Fruit fly (Drosophila melanogaster) whole organism, embryonic: ENCODE results near the gene CG16779.

Experiments used
- Abd-B ChIP-seq: fragments of 200-800 bp; sonication (Bioruptor generic); optimal IDR thresholded peaks from 2 replicates; lab custom pipeline; 2018; ENCODE audit warnings: missing biosample characterization, mild to moderate bottlenecking, missing genetic modification characterization, moderate library complexity
- Bdp1 ChIP-seq: fragments of 200-800 bp; sonication (Bioruptor generic); optimal IDR thresholded peaks from 3 replicates; lab custom pipeline; 2016; ENCODE audit warnings: missing biosample characterization, missing genetic modification characterization
- CG10431 ChIP-seq: fragments of 200-800 bp; sonication (Bioruptor generic); optimal IDR thresholded peaks from 3 replicates; lab custom pipeline; 2018; ENCODE audit warnings: missing biosample characterization, mild to moderate bottlenecking, missing genetic modification characterization
- CG12744 ChIP-seq: fragments of 200-800 bp; sonication (Bioruptor generic); optimal IDR thresholded peaks from 2 replicates; lab custom pipeline; 2016; ENCODE audit warnings: missing biosample characterization, missing genetic modification characterization
- CG15514 ChIP-seq: fragments of 200-800 bp; sonication (Bioruptor generic); optimal IDR thresholded peaks from 3 replicates; lab custom pipeline; 2017; ENCODE audit warnings: missing biosample characterization, missing genetic modification characterization, mild to moderate bottlenecking, moderate library complexity, missing genetic modification reagents
- CG1792 ChIP-seq: fragments of 200-800 bp; sonication (Bioruptor generic); optimal IDR thresholded peaks from 2 replicates; lab custom pipeline; 2016; ENCODE audit warnings: missing biosample characterization, missing genetic modification characterization
- CG18011 ChIP-seq: fragments of 200-800 bp; sonication (Bioruptor generic); optimal IDR thresholded peaks from 2 replicates; lab custom pipeline; 2017; ENCODE audit warnings: missing biosample characterization, missing genetic modification characterization, mild to moderate bottlenecking, moderate library complexity, missing genotype
- CG18599 ChIP-seq: fragments of 200-800 bp; sonication (Bioruptor generic); optimal IDR thresholded peaks from 3 replicates; lab custom pipeline; 2017; ENCODE audit warnings: missing biosample characterization, missing genetic modification characterization, mild to moderate bottlenecking, moderate library complexity, missing genetic modification reagents
- CG2129 ChIP-seq: fragments of 200-800 bp; sonication (Bioruptor generic); IDR thresholded peaks from 2 replicates; pipeline ENCODE4 v1.3.6; 2022; ENCODE audit warnings: missing biosample characterization, missing genetic modification characterization; ENCODE audit not compliant: partially characterized antibody
- CG2678 ChIP-seq: fragments of 200-800 bp; sonication (Bioruptor generic); optimal IDR thresholded peaks from 3 replicates; lab custom pipeline; 2019; ENCODE audit warnings: missing biosample characterization, mild to moderate bottlenecking, missing genetic modification characterization, moderate library complexity
- CG34376 ChIP-seq: fragments of 200-800 bp; sonication (Bioruptor generic); optimal IDR thresholded peaks from 2 replicates; lab custom pipeline; 2018; ENCODE audit warnings: missing biosample characterization, mild to moderate bottlenecking, missing genetic modification characterization
- CG42726 ChIP-seq: fragments of 200-800 bp; sonication (Bioruptor generic); IDR thresholded peaks from 2 replicates; pipeline ENCODE4 v1.3.6; 2022; ENCODE audit warnings: missing biosample characterization, missing genetic modification characterization; ENCODE audit not compliant: partially characterized antibody
- CG5245 ChIP-seq: fragments of 200-800 bp; sonication (Bioruptor generic); optimal IDR thresholded peaks from 3 replicates; lab custom pipeline; 2016; ENCODE audit warnings: missing biosample characterization, missing genetic modification characterization
- CG6254 ChIP-seq: fragments of 200-800 bp; sonication (Bioruptor generic); optimal IDR thresholded peaks from 3 replicates; lab custom pipeline; 2017; ENCODE audit warnings: mild to moderate bottlenecking, missing biosample characterization, missing genetic modification reagents, missing genetic modification characterization
- CG8359 ChIP-seq: fragments of 200-800 bp; sonication (Bioruptor generic); optimal IDR thresholded peaks from 2 replicates; lab custom pipeline; 2017; ENCODE audit warnings: missing biosample characterization, mild to moderate bottlenecking, missing genetic modification characterization, borderline replicate concordance
- CG8388 ChIP-seq: fragments of 200-800 bp; sonication (Bioruptor generic); optimal IDR thresholded peaks from 2 replicates; lab custom pipeline; 2019; ENCODE audit warnings: missing biosample characterization, mild to moderate bottlenecking, missing genetic modification characterization, moderate library complexity
- CG8944 ChIP-seq: fragments of 200-800 bp; sonication (Bioruptor generic); optimal IDR thresholded peaks from 3 replicates; lab custom pipeline; 2016; ENCODE audit warnings: missing biosample characterization, missing genetic modification characterization
- CG9727 ChIP-seq: fragments of 200-800 bp; sonication (Bioruptor generic); optimal IDR thresholded peaks from 3 replicates; lab custom pipeline; 2017; ENCODE audit warnings: missing biosample characterization, mild to moderate bottlenecking, missing genetic modification characterization
- CoRest ChIP-seq: fragments of 200-800 bp; sonication (Bioruptor generic); optimal IDR thresholded peaks from 3 replicates; lab custom pipeline; 2018; ENCODE audit warnings: missing biosample characterization, mild to moderate bottlenecking, missing genetic modification characterization, moderate library complexity
- Dbx ChIP-seq: fragments of 200-800 bp; sonication (Bioruptor generic); IDR thresholded peaks from 3 replicates; pipeline ENCODE4 v1.3.6; 2022; ENCODE audit warnings: missing biosample characterization, missing genetic modification characterization
- Dll ChIP-seq: fragments of 200-800 bp; sonication (Bioruptor generic); IDR thresholded peaks from 4 replicates; pipeline ENCODE4 v1.3.6; 2022; ENCODE audit warnings: missing biosample characterization, missing genetic modification characterization; ENCODE audit not compliant: partially characterized antibody
- Doc2 ChIP-seq: fragments of 200-800 bp; sonication (Bioruptor generic); IDR thresholded peaks from 2 replicates; pipeline ENCODE4 v1.3.6; 2022; ENCODE audit warnings: missing biosample characterization, missing genetic modification characterization
- Doc3 ChIP-seq: fragments of 200-800 bp; sonication (Bioruptor generic); IDR thresholded peaks from 3 replicates; pipeline ENCODE4 v1.3.6; 2022; ENCODE audit warnings: missing biosample characterization, missing genetic modification characterization; ENCODE audit not compliant: partially characterized antibody
- E2f1 ChIP-seq: fragments of 200-800 bp; sonication (Bioruptor generic); IDR thresholded peaks from 2 replicates; pipeline ENCODE4 v1.3.6; 2022; ENCODE audit warnings: missing biosample characterization, missing genetic modification characterization
- H2.0 ChIP-seq: fragments of 200-800 bp; sonication (Bioruptor generic); IDR thresholded peaks from 2 replicates; pipeline ENCODE4 v1.3.6; 2022; ENCODE audit warnings: missing biosample characterization, missing genetic modification characterization
- HLH4C ChIP-seq: fragments of 200-800 bp; sonication (Bioruptor generic); IDR thresholded peaks from 3 replicates; pipeline ENCODE4 v1.3.6; 2022; ENCODE audit warnings: missing biosample characterization, missing genetic modification characterization; ENCODE audit not compliant: partially characterized antibody
- Hr78 ChIP-seq, 2 experiments: fragments of 200-800 bp in 1 of 2; fragments of >200 bp in 1 of 2; sonication (Bioruptor generic) in 1 of 2; optimal IDR thresholded peaks; 2 replicates each; lab custom pipeline; 2017 to 2019; ENCODE audit warnings: missing biosample characterization in 2 of 2, missing genetic modification characterization in 2 of 2, mild to moderate bottlenecking in 1 of 2, moderate library complexity in 1 of 2
- Kr ChIP-seq: fragments of 200-800 bp; sonication (Bioruptor generic); optimal IDR thresholded peaks from 2 replicates; lab custom pipeline; 2017; ENCODE audit warnings: missing biosample characterization, mild to moderate bottlenecking, missing genetic modification characterization
- bbx ChIP-seq: fragments of 200-800 bp; sonication (Bioruptor generic); IDR thresholded peaks from 2 replicates; pipeline ENCODE4 v1.3.6; 2022; ENCODE audit warnings: missing biosample characterization, missing genetic modification characterization; ENCODE audit not compliant: partially characterized antibody
- cad ChIP-seq: fragments of >200 bp; optimal IDR thresholded peaks from 2 replicates; lab custom pipeline; 2017; ENCODE audit warnings: missing biosample characterization, missing genetic modification characterization
- cwo ChIP-seq: fragments of 200-800 bp; sonication (Bioruptor generic); optimal IDR thresholded peaks from 3 replicates; lab custom pipeline; 2017; ENCODE audit warnings: missing biosample characterization, missing genetic modification characterization, mild to moderate bottlenecking, moderate library complexity, missing genetic modification reagents
- dysf ChIP-seq: fragments of 200-800 bp; sonication (Bioruptor generic); IDR thresholded peaks from 3 replicates; pipeline ENCODE4 v1.3.6; 2022; ENCODE audit warnings: missing biosample characterization, missing genetic modification characterization
- grau ChIP-seq: fragments of 200-800 bp; optimal IDR thresholded peaks from 3 replicates; lab custom pipeline; 2019; ENCODE audit warnings: missing biosample characterization, mild to moderate bottlenecking, missing genetic modification characterization, moderate library complexity
- ham ChIP-seq: fragments of 200-800 bp; sonication (Bioruptor generic); IDR thresholded peaks from 2 replicates; pipeline ENCODE4 v1.3.6; 2022; ENCODE audit warnings: missing biosample characterization, missing genetic modification characterization
- insv ChIP-seq, 2 experiments: fragments of 200-800 bp; sonication (Bioruptor generic); optimal IDR thresholded peaks; 3 replicates each; lab custom pipeline; 2016 to 2018; ENCODE audit warnings: missing biosample characterization in 2 of 2, missing genetic modification characterization in 2 of 2
- jing ChIP-seq: fragments of 200-800 bp; sonication (Bioruptor generic); optimal IDR thresholded peaks from 2 replicates; lab custom pipeline; 2018; ENCODE audit warnings: missing biosample characterization, mild to moderate bottlenecking, missing genetic modification characterization
- kay ChIP-seq: fragments of 200-800 bp; sonication (Bioruptor generic); optimal IDR thresholded peaks from 2 replicates; lab custom pipeline; 2016; ENCODE audit warnings: missing biosample characterization, missing genetic modification characterization
- knrl ChIP-seq: fragments of 200-800 bp; sonication (Bioruptor generic); IDR thresholded peaks from 3 replicates; pipeline ENCODE4 v1.3.6; 2022; ENCODE audit warnings: missing biosample characterization, missing genetic modification characterization; ENCODE audit not compliant: partially characterized antibody
- mam ChIP-seq: fragments of 200-800 bp; sonication (Bioruptor generic); optimal IDR thresholded peaks from 3 replicates; lab custom pipeline; 2016; ENCODE audit warnings: missing biosample characterization, missing genetic modification characterization
- oc ChIP-seq: fragments of 200-800 bp; sonication (Bioruptor generic); optimal IDR thresholded peaks from 2 replicates; lab custom pipeline; 2018; ENCODE audit warnings: missing biosample characterization, mild to moderate bottlenecking, missing genetic modification characterization, moderate library complexity
- pho ChIP-seq: fragments of 200-800 bp; sonication (Bioruptor generic); optimal IDR thresholded peaks from 2 replicates; lab custom pipeline; 2016; ENCODE audit warnings: missing biosample characterization, missing genetic modification characterization
- pnt ChIP-seq: fragments of 200-800 bp; sonication (Bioruptor generic); optimal IDR thresholded peaks from 3 replicates; lab custom pipeline; 2016; ENCODE audit warnings: missing biosample characterization, missing genetic modification characterization
- salm ChIP-seq: fragments of 200-800 bp; sonication (Bioruptor generic); optimal IDR thresholded peaks from 2 replicates; lab custom pipeline; 2018; ENCODE audit warnings: missing biosample characterization, mild to moderate bottlenecking, missing genetic modification characterization
- sc ChIP-seq, 3 experiments: fragments of >200 bp in 2 of 3; fragments of 200-800 bp in 1 of 3; sonication (Bioruptor generic) in 1 of 3; optimal IDR thresholded peaks; 2 replicates in 2 of 3; 3 replicates in 1 of 3; lab custom pipeline; 2017; ENCODE audit warnings: mild to moderate bottlenecking in 1 of 3, missing biosample characterization in 1 of 3, missing genetic modification characterization in 1 of 3, missing genetic modification reagents in 1 of 3
- sens-2 ChIP-seq: fragments of 200-800 bp; sonication (Bioruptor generic); IDR thresholded peaks from 2 replicates; pipeline ENCODE4 v1.3.6; 2022; ENCODE audit warnings: missing biosample characterization, missing genetic modification characterization
- sisA ChIP-seq: fragments of 200-800 bp; sonication (Bioruptor generic); IDR thresholded peaks from 2 replicates; pipeline ENCODE4 v1.3.6; 2022; ENCODE audit warnings: missing biosample characterization, missing genetic modification characterization
- slp2 ChIP-seq: fragments of 200-800 bp; sonication (Bioruptor generic); optimal IDR thresholded peaks from 2 replicates; lab custom pipeline; 2016; ENCODE audit warnings: missing biosample characterization, missing genetic modification characterization
- vfl ChIP-seq: fragments of 200-800 bp; sonication (Bioruptor generic); optimal IDR thresholded peaks from 2 replicates; lab custom pipeline; 2016; ENCODE audit warnings: missing biosample characterization, missing genetic modification characterization
- wdn ChIP-seq: fragments of 200-800 bp; sonication (Bioruptor generic); IDR thresholded peaks from 2 replicates; pipeline ENCODE4 v1.3.6; 2022; ENCODE audit warnings: missing biosample characterization, missing genetic modification characterization
- zf30C ChIP-seq: fragments of 200-800 bp; sonication (Bioruptor generic); optimal IDR thresholded peaks from 3 replicates; lab custom pipeline; 2018; ENCODE audit warnings: missing biosample characterization, mild to moderate bottlenecking, missing genetic modification characterization

CG16779 gene

DNA sequence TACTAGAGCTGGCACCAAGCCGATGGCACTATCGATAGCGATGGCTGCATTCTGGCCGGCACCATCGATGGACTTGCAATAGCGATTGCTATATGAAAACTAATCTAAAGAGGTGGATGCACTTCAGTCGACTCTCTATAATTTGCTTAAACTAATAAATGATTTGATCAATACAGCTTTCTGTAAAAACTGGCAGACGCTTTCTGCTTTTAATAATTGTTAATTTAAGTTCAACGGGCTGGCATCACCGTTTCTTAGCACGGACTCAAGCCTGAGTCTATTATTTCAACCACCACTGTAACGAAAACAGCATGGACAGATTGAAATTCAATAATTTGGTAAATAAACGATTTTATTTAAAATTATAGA is 19.6 kb upstream of the CG16779 start, which contains the start of the genes Ras85D and Rlb1 (continued):
- no peak for TF ChIP-seq Doc3 (GFP tag; lab: Robert Waterston, UW)
- TF ChIP-seq zf30C (GFP tag; lab: Kevin White, UChicago) = no peak
- TF ChIP-seq salm = no peak
- TF ChIP-seq CG5245 (GFP tag; lab: Kevin White, UChicago) = peak; percentile 42
- no peak for TF ChIP-seq CG2129 (GFP tag; lab: Robert Waterston, UW)
- no peak for TF ChIP-seq H2.0 (GFP tag; lab: Robert Waterston, UW)
- peak; percentile 75 for TF ChIP-seq CG15514 (GFP tag; lab: Kevin White, UChicago)
- TF ChIP-seq wdn (GFP tag; lab: Robert Waterston, UW) = no peak
- TF ChIP-seq sens-2 (GFP tag; lab: Robert Waterston, UW) = no peak
- peak; percentile 73 for TF ChIP-seq grau (tag; lab: Kevin White, UChicago)
- TF ChIP-seq CG2678 (tag; lab: Kevin White, UChicago) = no peak
- peak; percentile 73 for TF ChIP-seq CG34376 (GFP tag; lab: Kevin White, UChicago)
- no peak for TF ChIP-seq jing (GFP tag; lab: Kevin White, UChicago)
- TF ChIP-seq CG18599 = no peak
- TF ChIP-seq Bdp1 (GFP tag; lab: Kevin White, UChicago) = peak; percentile 58
- no peak for TF ChIP-seq sc (optimal IDR thresholded peaks at IDR 0.05; lab: Kevin White, UChicago)
- TF ChIP-seq sc (GFP tag; optimal IDR thresholded peaks at IDR 0.05; lab: Kevin White, UChicago) = no peak
- TF ChIP-seq CG10431 = no peak
- peak; percentile 13 for TF ChIP-seq CG18011 (GFP tag; lab: Kevin White, UChicago)
- no peak for TF ChIP-seq Hr78 (GFP tag; optimal IDR thresholded peaks at IDR 0.05; lab: Kevin White, UChicago)
- TF ChIP-seq insv (GFP tag; optimal IDR thresholded peaks at IDR 0.05; lab: Kevin White, UChicago) = peak in 1 of 2 experiments; percentile 62
- TF ChIP-seq sisA (GFP tag; lab: Robert Waterston, UW) = no peak
- TF ChIP-seq pho (GFP tag; lab: Kevin White, UChicago) = peak; percentile 83
- peak; percentile 39 for TF ChIP-seq slp2
- TF ChIP-seq CG1792 = peak; percentile 42
- TF ChIP-seq CG42726 (GFP tag; lab: Robert Waterston, UW) = no peak
- TF ChIP-seq kay (GFP tag; lab: Kevin White, UChicago) = peak; percentile 54
- peak; percentile 23 for TF ChIP-seq CG12744 (GFP tag; lab: Kevin White, UChicago)
- peak; percentile 77 for TF ChIP-seq CG8944 (GFP tag; lab: Kevin White, UChicago)
- TF ChIP-seq CG6254 (GFP tag; lab: Kevin White, UChicago) = no peak
- TF ChIP-seq CG8359 (GFP tag; lab: Kevin White, UChicago) = no peak
- TF ChIP-seq knrl (GFP tag; lab: Robert Waterston, UW) = no peak
- TF ChIP-seq Dbx = no peak
- TF ChIP-seq Dll (GFP tag; lab: Robert Waterston, UW) = no peak
- TF ChIP-seq bbx (GFP tag; lab: Robert Waterston, UW) = no peak
- TF ChIP-seq CG8388 = peak; percentile 29
- TF ChIP-seq HLH4C (GFP tag; lab: Robert Waterston, UW) = no peak
- TF ChIP-seq Kr = no peak
- TF ChIP-seq oc (tag; lab: Kevin White, UChicago) = no peak
- TF ChIP-seq vfl (GFP tag; lab: Kevin White, UChicago) = peak; percentile 63
- peak; percentile 70 for TF ChIP-seq pnt (GFP tag; lab: Kevin White, UChicago)
- TF ChIP-seq CoRest (tag; lab: Kevin White, UChicago) = peak; percentile 79
- TF ChIP-seq E2f1 = no peak
- TF ChIP-seq mam (GFP tag; lab: Kevin White, UChicago) = peak; percentile 89
- TF ChIP-seq cwo = peak; percentile 33
- peak; percentile 70 for TF ChIP-seq CG9727 (GFP tag; lab: Kevin White, UChicago)
- no peak for TF ChIP-seq cad (GFP tag; lab: Kevin White, UChicago)
- no peak for TF ChIP-seq Abd-B (GFP tag; lab: Kevin White, UChicago)
- TF ChIP-seq ham (GFP tag; lab: Robert Waterston, UW) = no peak
- TF ChIP-seq Doc2 (GFP tag; lab: Robert Waterston, UW) = no peak
- TF ChIP-seq dysf (GFP tag; lab: Robert Waterston, UW) = no peak
